Worm (Caenorhabditis elegans) whole organism, late embryonic: Measurements from ENCODE around the gene ZK177.12.

Experiments
- C08G9.2 ChIP-seq: sonication (generic microtip); optimal IDR thresholded peaks from 2 replicates; lab custom pipeline; 2016; ENCODE audit warnings: mild to moderate bottlenecking, missing genetic modification characterization, moderate library complexity, missing compliant biosample characterization
- F13H6.1 ChIP-seq: sonication (generic microtip); optimal IDR thresholded peaks from 2 replicates; lab custom pipeline; 2016; ENCODE audit warnings: missing genetic modification characterization, missing compliant biosample characterization
- K09A11.1 ChIP-seq: sonication (generic microtip); optimal IDR thresholded peaks from 2 replicates; lab custom pipeline; 2017; ENCODE audit warnings: antibody characterized with exemption, mild to moderate bottlenecking, missing genetic modification characterization, missing compliant biosample characterization; ENCODE audit not compliant: insufficient read depth
- T23F11.4 ChIP-seq: fragments of 200-800 bp; sonication (Bioruptor generic); optimal IDR thresholded peaks from 2 replicates; lab custom pipeline; 2018; ENCODE audit warnings: mild to moderate bottlenecking, missing genetic modification characterization, missing compliant biosample characterization
- ahr-1 ChIP-seq: sonication (generic microtip); optimal IDR thresholded peaks from 2 replicates; lab custom pipeline; 2016; ENCODE audit warnings: missing genetic modification characterization, missing compliant biosample characterization
- ceh-14 ChIP-seq: sonication (generic microtip); optimal IDR thresholded peaks from 2 replicates; lab custom pipeline; 2016; ENCODE audit warnings: missing genotype, missing genetic modification characterization, missing compliant biosample characterization
- ceh-18 ChIP-seq: sonication (generic microtip); optimal IDR thresholded peaks from 2 replicates; lab custom pipeline; 2016; ENCODE audit warnings: missing genetic modification characterization, missing compliant biosample characterization
- ceh-24 ChIP-seq: sonication (generic microtip); optimal IDR thresholded peaks from 2 replicates; lab custom pipeline; 2016; ENCODE audit warnings: mild to moderate bottlenecking, missing genetic modification characterization, missing compliant biosample characterization
- ceh-30 ChIP-seq: fragments of 150-350 bp; optimal IDR thresholded peaks from 2 replicates; lab custom pipeline; 2014; ENCODE audit warnings: missing biosample characterization, missing genetic modification characterization
- ceh-31 ChIP-seq: sonication (generic microtip); optimal IDR thresholded peaks from 2 replicates; lab custom pipeline; 2016; ENCODE audit warnings: missing genetic modification characterization, missing compliant biosample characterization
- ceh-45 ChIP-seq: fragments of 200-800 bp; sonication (Bioruptor generic); IDR thresholded peaks from 2 replicates; pipeline ENCODE4 v1.3.6; 2022; ENCODE audit warnings: missing genetic modification reagents, missing genetic modification characterization, missing compliant biosample characterization
- ceh-48 ChIP-seq: sonication (generic microtip); optimal IDR thresholded peaks from 2 replicates; lab custom pipeline; 2016; ENCODE audit warnings: missing genetic modification characterization, inconsistent platforms, missing compliant biosample characterization
- ceh-9 ChIP-seq: sonication (generic microtip); optimal IDR thresholded peaks from 2 replicates; lab custom pipeline; 2016; ENCODE audit warnings: mild to moderate bottlenecking, missing genetic modification characterization, inconsistent platforms, missing compliant biosample characterization
- dve-1 ChIP-seq: sonication (generic microtip); optimal IDR thresholded peaks from 2 replicates; lab custom pipeline; 2017; ENCODE audit warnings: antibody characterized with exemption, mild to moderate bottlenecking, missing genetic modification characterization, missing compliant biosample characterization
- ets-4 ChIP-seq: sonication (generic microtip); optimal IDR thresholded peaks from 2 replicates; lab custom pipeline; 2016; ENCODE audit warnings: missing genetic modification characterization, missing compliant biosample characterization
- fkh-6 ChIP-seq: sonication (generic microtip); optimal IDR thresholded peaks from 2 replicates; lab custom pipeline; 2016; ENCODE audit warnings: missing genetic modification characterization, missing compliant biosample characterization
- gmeb-2 ChIP-seq: sonication (generic microtip); optimal IDR thresholded peaks from 2 replicates; lab custom pipeline; 2016; ENCODE audit warnings: missing genetic modification characterization, inconsistent platforms, missing compliant biosample characterization
- hlh-13 ChIP-seq: fragments of 200-800 bp; sonication (Bioruptor generic); optimal IDR thresholded peaks from 2 replicates; lab custom pipeline; 2018; ENCODE audit warnings: mild to moderate bottlenecking, missing genetic modification characterization, missing compliant biosample characterization
- hlh-15 ChIP-seq: sonication (generic microtip); optimal IDR thresholded peaks from 2 replicates; lab custom pipeline; 2016; ENCODE audit warnings: missing genetic modification characterization, missing compliant biosample characterization
- hlh-30 ChIP-seq: sonication (generic microtip); optimal IDR thresholded peaks from 2 replicates; lab custom pipeline; 2017; ENCODE audit warnings: antibody characterized with exemption, missing genetic modification characterization, missing compliant biosample characterization; ENCODE audit not compliant: insufficient read depth
- hlh-6 ChIP-seq: sonication (generic microtip); optimal IDR thresholded peaks from 2 replicates; lab custom pipeline; 2016; ENCODE audit warnings: missing genotype, missing genetic modification characterization, missing compliant biosample characterization
- madf-2 ChIP-seq: sonication (generic microtip); optimal IDR thresholded peaks from 2 replicates; lab custom pipeline; 2017; ENCODE audit warnings: missing genetic modification characterization, missing compliant biosample characterization
- mec-3 ChIP-seq: sonication (generic microtip); optimal IDR thresholded peaks from 2 replicates; lab custom pipeline; 2016; ENCODE audit warnings: borderline replicate concordance, missing genetic modification characterization, missing compliant biosample characterization
- nfya-1 ChIP-seq: sonication (generic microtip); optimal IDR thresholded peaks from 2 replicates; lab custom pipeline; 2017; ENCODE audit warnings: missing genetic modification characterization, mild to moderate bottlenecking, missing compliant biosample characterization, antibody characterized with exemption, moderate library complexity
- nhr-11 ChIP-seq: fragments of 150-350 bp; optimal IDR thresholded peaks from 2 replicates; lab custom pipeline; 2014; ENCODE audit warnings: missing biosample characterization, missing genetic modification characterization
- npax-4 ChIP-seq: sonication (generic microtip); optimal IDR thresholded peaks from 2 replicates; lab custom pipeline; 2016; ENCODE audit warnings: missing genetic modification characterization, missing compliant biosample characterization
- odd-2 ChIP-seq: sonication (generic microtip); optimal IDR thresholded peaks from 2 replicates; lab custom pipeline; 2017; ENCODE audit warnings: antibody characterized with exemption, mild to moderate bottlenecking, missing genetic modification characterization, missing compliant biosample characterization
- pag-3 ChIP-seq: sonication (generic microtip); optimal IDR thresholded peaks from 2 replicates; lab custom pipeline; 2016; ENCODE audit warnings: missing compliant biosample characterization, missing genetic modification characterization, borderline replicate concordance
- pax-1 ChIP-seq: fragments of 150-350 bp; optimal IDR thresholded peaks from 2 replicates; lab custom pipeline; 2014; ENCODE audit warnings: missing biosample characterization, missing genetic modification characterization
- pros-1 ChIP-seq: fragments of 150-350 bp; optimal IDR thresholded peaks from 2 replicates; lab custom pipeline; 2014; ENCODE audit warnings: missing biosample characterization, missing genetic modification reagents, missing genetic modification characterization
- ref-2 ChIP-seq: sonication (generic microtip); optimal IDR thresholded peaks from 2 replicates; lab custom pipeline; 2016; ENCODE audit warnings: missing genetic modification characterization, missing compliant biosample characterization
- rnt-1 ChIP-seq: sonication (generic microtip); optimal IDR thresholded peaks from 2 replicates; lab custom pipeline; 2016; ENCODE audit warnings: missing genetic modification characterization, missing compliant biosample characterization
- sdc-2 ChIP-seq: sonication (generic microtip); optimal IDR thresholded peaks from 2 replicates; lab custom pipeline; 2016; ENCODE audit warnings: missing genotype, missing genetic modification characterization, missing compliant biosample characterization
- tbx-7 ChIP-seq: sonication (generic microtip); optimal IDR thresholded peaks from 2 replicates; lab custom pipeline; 2016; ENCODE audit warnings: missing genotype, missing genetic modification characterization, missing compliant biosample characterization
- unc-3 ChIP-seq, 2 experiments: fragments of 200-800 bp in 1 of 2; sonication (Bioruptor generic) in 1 of 2; sonication (generic microtip) in 1 of 2; conservative IDR thresholded peaks in 1 of 2; optimal IDR thresholded peaks in 1 of 2; 2 replicates each; pipeline versions ENCODE4 v1.3.6 to Lab custom; 2016 to 2022; ENCODE audit warnings: missing compliant biosample characterization in 2 of 2, missing genetic modification characterization in 2 of 2, missing genetic modification reagents in 1 of 2
- unc-42 ChIP-seq: sonication (generic microtip); optimal IDR thresholded peaks from 2 replicates; lab custom pipeline; 2016; ENCODE audit warnings: missing genotype, missing genetic modification characterization, missing compliant biosample characterization
- unc-55 ChIP-seq: sonication (generic microtip); optimal IDR thresholded peaks from 2 replicates; lab custom pipeline; 2017; ENCODE audit warnings: missing biosample characterization, missing genetic modification reagents, missing genetic modification characterization
- unc-86 ChIP-seq: sonication (generic microtip); optimal IDR thresholded peaks from 2 replicates; lab custom pipeline; 2016; ENCODE audit warnings: missing genetic modification characterization, missing compliant biosample characterization
- zip-5 ChIP-seq: sonication (generic microtip); optimal IDR thresholded peaks from 2 replicates; lab custom pipeline; 2016; ENCODE audit warnings: missing genetic modification characterization, missing compliant biosample characterization

ZK177.12 gene

DNA sequence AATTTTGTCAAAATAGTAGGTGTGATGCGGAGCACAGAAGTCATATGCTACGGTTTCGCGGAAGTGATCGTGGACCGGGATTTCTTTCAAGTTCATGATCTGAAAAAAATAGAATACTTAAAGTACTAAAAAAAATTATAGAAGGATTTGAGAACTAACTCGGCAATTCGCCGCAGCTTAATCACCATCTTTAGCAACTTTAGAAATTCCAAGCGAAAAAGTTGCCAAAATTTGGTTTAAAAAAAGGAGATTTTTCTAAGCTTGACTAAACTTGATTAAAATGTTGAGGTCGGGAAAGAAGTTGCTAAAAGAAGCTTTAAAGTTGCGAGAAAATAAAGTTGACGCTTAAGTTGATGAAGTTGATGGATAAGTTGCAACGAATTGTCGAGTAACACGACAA is 3.9 kb upstream of the ZK177.12 start, which contains the start of gene ZK177.9:
ZK177.9 (minus strand) TSS at position 101 of the 400 bp plus-strand sequence.
- TF ChIP-seq odd-2 (tag; lab: Kevin White, UChicago), result no peak
- no peak for TF ChIP-seq ceh-45 (GFP tag; lab: Robert Waterston, UW)
- TF ChIP-seq ceh-48, result no peak
- TF ChIP-seq nhr-11 (tag; lab: Kevin White, UChicago), result no peak
- no peak for TF ChIP-seq gmeb-2 (tag; lab: Kevin White, UChicago)
- TF ChIP-seq ahr-1 (tag; lab: Kevin White, UChicago), result no peak
- TF ChIP-seq ceh-18 (tag; lab: Kevin White, UChicago), result no peak
- TF ChIP-seq zip-5, result no peak
- TF ChIP-seq fkh-6, result no peak
- TF ChIP-seq unc-42 (tag; lab: Kevin White, UChicago), result no peak
- no peak for TF ChIP-seq npax-4 (tag; lab: Kevin White, UChicago)
- no peak for TF ChIP-seq ets-4 (tag; lab: Kevin White, UChicago)
- no peak for TF ChIP-seq tbx-7
- TF ChIP-seq nfya-1 (tag; lab: Kevin White, UChicago), result no peak
- no peak for TF ChIP-seq hlh-6
- no peak for TF ChIP-seq ref-2 (tag; lab: Kevin White, UChicago)
- no peak for TF ChIP-seq K09A11.1 (tag; lab: Kevin White, UChicago)

DNA sequence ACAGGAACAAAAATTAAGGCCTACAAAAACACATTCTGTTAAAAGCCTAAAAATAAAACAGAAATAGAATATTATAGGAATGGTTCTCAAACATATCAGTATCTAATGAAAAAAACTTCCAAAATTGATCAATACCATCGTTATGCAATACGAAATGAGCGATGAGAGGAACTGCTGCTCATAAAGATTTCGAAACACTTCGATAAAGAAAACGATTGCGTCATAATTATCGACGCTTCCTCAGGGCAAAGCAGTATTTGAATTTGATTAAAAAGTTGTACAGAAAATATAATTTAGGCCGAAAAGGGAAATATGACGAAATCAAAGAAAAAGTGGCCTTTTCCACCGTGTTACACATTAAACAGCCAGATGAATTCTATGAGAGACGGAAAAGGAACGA is 3.5 kb upstream of the ZK177.12 start:
- TF ChIP-seq dve-1, result no peak
- TF ChIP-seq K09A11.1 (tag; lab: Kevin White, UChicago), result no peak
- no peak for TF ChIP-seq ceh-9 (tag; lab: Kevin White, UChicago)
- TF ChIP-seq ceh-30 (tag; lab: Kevin White, UChicago), result no peak

DNA sequence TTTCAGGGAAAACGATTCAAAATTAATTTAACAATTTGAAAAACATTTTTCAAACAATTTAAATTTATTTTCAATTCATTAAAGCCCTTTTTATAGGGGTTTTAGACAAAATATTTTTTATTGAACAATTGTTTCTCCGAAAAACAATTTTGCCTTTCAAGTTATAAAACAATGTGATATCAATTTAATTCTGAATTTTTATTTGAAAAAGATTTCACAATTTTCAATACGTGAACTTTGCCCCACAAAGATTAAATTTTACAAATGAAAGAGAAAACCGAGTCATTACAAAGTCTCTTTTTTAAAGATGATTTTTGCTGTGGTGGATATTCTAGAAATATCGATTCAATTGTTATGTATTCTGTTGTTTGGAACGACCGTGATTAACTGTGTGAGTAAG is 2.6 kb upstream of the ZK177.12 start, which contains the start of gene ZK177.2:
ZK177.2 (plus strand) TSS at position 301 of the 400 bp plus-strand sequence.
- TF ChIP-seq pag-3 (tag; lab: Kevin White, UChicago) (no peak), pros-1 (tag; lab: Kevin White, UChicago) (no peak), K09A11.1 (tag; lab: Kevin White, UChicago) (no peak), madf-2 (tag; lab: Kevin White, UChicago) (no peak), unc-55 (no peak), nhr-11 (tag; lab: Kevin White, UChicago) (no peak), npax-4 (tag; lab: Kevin White, UChicago) (no peak), hlh-15 (no peak), fkh-6 (no peak), hlh-6 (no peak), odd-2 (tag; lab: Kevin White, UChicago) (no peak), T23F11.4 (no peak), C08G9.2 (no peak), ceh-48 (no peak), F13H6.1 (tag; lab: Kevin White, UChicago) (no peak), unc-86 (tag; lab: Kevin White, UChicago) (no peak), ceh-30 (tag; lab: Kevin White, UChicago) (no peak)

DNA sequence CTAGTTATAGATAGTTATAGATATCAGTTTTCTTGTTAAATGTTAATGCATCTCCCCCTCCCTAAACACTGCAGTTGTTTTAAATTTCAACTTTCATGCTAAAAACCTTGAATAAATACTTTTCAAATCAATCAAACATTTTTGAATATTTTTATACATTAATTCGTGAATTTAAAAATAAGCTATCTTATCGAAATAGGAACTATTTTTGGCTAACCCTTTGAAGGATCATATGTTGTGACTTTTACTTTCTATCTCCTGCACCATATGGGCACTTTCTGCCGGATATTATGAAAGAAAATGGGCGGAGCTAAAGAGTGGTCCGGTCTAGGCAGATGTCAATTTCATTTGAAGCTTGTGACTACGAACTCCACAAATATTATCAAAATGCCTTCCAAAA is 1.1 kb downstream of the ZK177.12 start, which contains the start of gene ZK177.11:
ZK177.11 (plus strand) TSS at position 301 of the 400 bp plus-strand sequence.
- TF ChIP-seq npax-4 (tag; lab: Kevin White, UChicago), result no peak

DNA sequence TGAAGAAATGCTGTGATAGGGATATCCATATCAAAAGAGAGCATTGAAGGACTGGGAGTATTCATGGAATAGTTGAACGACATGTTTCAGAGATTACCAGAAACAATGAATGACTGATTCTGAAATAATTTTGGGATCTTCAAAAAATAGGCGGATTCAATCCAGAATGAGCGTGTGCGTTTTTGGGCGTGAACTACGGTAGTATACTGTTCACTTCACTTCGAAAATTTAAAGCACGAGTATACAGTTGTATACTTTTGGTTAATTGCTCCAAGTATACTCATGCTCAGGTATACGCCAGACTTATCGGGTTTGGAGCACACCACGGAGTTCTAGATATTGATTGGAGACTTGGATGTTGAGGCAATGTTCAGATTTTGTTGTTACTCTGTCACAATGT is 3.8 kb downstream of the ZK177.12 start, which contains the start of gene tbx-35:
tbx-35 (minus strand) TSS at position 101 of the 400 bp plus-strand sequence.
- TF ChIP-seq ceh-31 (no peak), dve-1 (no peak), pax-1 (tag; lab: Kevin White, UChicago) (no peak), unc-3 (GFP tag; conservative IDR thresholded peaks at IDR 0.05; lab: Robert Waterston, UW) (no peak), unc-3 (tag; optimal IDR thresholded peaks at IDR 0.05; lab: Kevin White, UChicago) (no peak), ceh-24 (tag; lab: Kevin White, UChicago) (no peak), tbx-7 (no peak), fkh-6 (no peak), odd-2 (tag; lab: Kevin White, UChicago) (no peak), ceh-14 (tag; lab: Kevin White, UChicago) (no peak), rnt-1 (tag; lab: Kevin White, UChicago) (no peak), hlh-30 (no peak), hlh-13 (GFP tag; lab: Kevin White, UChicago) (no peak), mec-3 (no peak), sdc-2 (tag; lab: Kevin White, UChicago) (no peak)
